Worm (Caenorhabditis elegans) whole organism, young adult: ENCODE data around the gene C41C4.9.

Experiments used
- B0019.2 ChIP-seq: fragments of 200-800 bp; sonication (Bioruptor generic); conservative IDR thresholded peaks from 2 replicates; pipeline ENCODE4 v1.3.6; 2022; ENCODE audit warnings: missing genetic modification reagents, missing genetic modification characterization, missing compliant biosample characterization
- B0035.1 ChIP-seq: sonication (generic microtip); optimal IDR thresholded peaks from 2 replicates; lab custom pipeline; 2016; ENCODE audit warnings: missing genetic modification characterization, mild to moderate bottlenecking, missing compliant biosample characterization, missing genotype, missing genetic modification reagents
- D2030.7 ChIP-seq: fragments of 200-800 bp; sonication (Bioruptor generic); IDR thresholded peaks from 2 replicates; pipeline ENCODE4 v1.3.6; 2022; ENCODE audit warnings: missing genetic modification reagents, missing genetic modification characterization, missing compliant biosample characterization
- F22D6.2 ChIP-seq: sonication (generic microtip); optimal IDR thresholded peaks from 2 replicates; lab custom pipeline; 2016; ENCODE audit warnings: mild to moderate bottlenecking, missing genetic modification characterization, missing compliant biosample characterization
- F23B12.7 ChIP-seq: sonication (generic microtip); optimal IDR thresholded peaks from 2 replicates; lab custom pipeline; 2017; ENCODE audit warnings: missing genetic modification characterization, mild to moderate bottlenecking, missing compliant biosample characterization, antibody characterized with exemption, moderate library complexity; ENCODE audit not compliant: insufficient read depth
- F33H1.4 ChIP-seq: fragments of 200-800 bp; sonication (Bioruptor generic); IDR thresholded peaks from 2 replicates; pipeline ENCODE4 v1.3.6; 2022; ENCODE audit warnings: missing genetic modification reagents, missing genetic modification characterization, missing compliant biosample characterization
- F57C9.4 ChIP-seq: sonication (generic microtip); optimal IDR thresholded peaks from 2 replicates; lab custom pipeline; 2017; ENCODE audit warnings: mild to moderate bottlenecking, missing genetic modification characterization, missing compliant biosample characterization
- Y53F4B.3 ChIP-seq: fragments of 200-800 bp; sonication (Bioruptor generic); IDR thresholded peaks from 2 replicates; pipeline ENCODE4 v1.3.6; 2022; ENCODE audit warnings: missing genetic modification reagents, missing genetic modification characterization, missing compliant biosample characterization
- Y53G8AR.9 ChIP-seq: fragments of 200-800 bp; sonication (Bioruptor generic); conservative IDR thresholded peaks from 2 replicates; pipeline ENCODE4 v1.3.6; 2022; ENCODE audit warnings: missing genetic modification reagents, missing genetic modification characterization, missing compliant biosample characterization
- Y56A3A.18 ChIP-seq: fragments of 200-800 bp; sonication (Bioruptor generic); IDR thresholded peaks from 2 replicates; pipeline ENCODE4 v1.3.6; 2022; ENCODE audit warnings: missing genetic modification reagents, missing genetic modification characterization, missing compliant biosample characterization
- Y79H2A.3 ChIP-seq: fragments of 200-800 bp; sonication (Bioruptor generic); conservative IDR thresholded peaks from 2 replicates; pipeline ENCODE4 v1.3.6; 2022; ENCODE audit warnings: missing genetic modification reagents, missing genetic modification characterization, missing compliant biosample characterization
- ZK185.1 ChIP-seq: sonication (generic microtip); optimal IDR thresholded peaks from 2 replicates; lab custom pipeline; 2016; ENCODE audit warnings: mild to moderate bottlenecking, missing genetic modification characterization, missing compliant biosample characterization; ENCODE audit not compliant: poor library complexity, severe bottlenecking
- aptf-3 ChIP-seq: fragments of 200-800 bp; sonication (Bioruptor generic); IDR thresholded peaks from 2 replicates; pipeline ENCODE4 v1.3.6; 2022; ENCODE audit warnings: missing genetic modification characterization, missing compliant biosample characterization
- athp-1 ChIP-seq: sonication (generic microtip); optimal IDR thresholded peaks from 2 replicates; lab custom pipeline; 2017; ENCODE audit warnings: mild to moderate bottlenecking, missing genetic modification characterization, missing compliant biosample characterization
- attf-6 ChIP-seq: fragments of 200-800 bp; sonication (Bioruptor generic); IDR thresholded peaks from 2 replicates; pipeline ENCODE4 v1.3.6; 2022; ENCODE audit warnings: missing genetic modification reagents, missing genetic modification characterization, missing compliant biosample characterization
- bed-1 ChIP-seq: fragments of 200-800 bp; sonication (Bioruptor generic); IDR thresholded peaks from 2 replicates; pipeline ENCODE4 v1.3.6; 2022; ENCODE audit warnings: missing genetic modification reagents, missing genetic modification characterization, missing compliant biosample characterization
- bed-2 ChIP-seq: fragments of 200-800 bp; sonication (Bioruptor generic); IDR thresholded peaks from 2 replicates; pipeline ENCODE4 v1.3.6; 2022; ENCODE audit warnings: missing genetic modification reagents, missing genetic modification characterization, missing compliant biosample characterization
- cebp-1 ChIP-seq, 2 experiments: fragments of 200-800 bp in 1 of 2; sonication (Bioruptor generic) in 1 of 2; sonication (generic microtip) in 1 of 2; IDR thresholded peaks in 1 of 2; optimal IDR thresholded peaks in 1 of 2; 2 replicates each; pipeline versions ENCODE4 v1.3.6 to Lab custom; 2017 to 2022; ENCODE audit warnings: missing compliant biosample characterization in 2 of 2, missing genetic modification characterization in 2 of 2, mild to moderate bottlenecking in 1 of 2, missing genetic modification reagents in 1 of 2, moderate library complexity in 1 of 2
- ceh-100 ChIP-seq: fragments of 200-800 bp; sonication (Bioruptor generic); IDR thresholded peaks from 2 replicates; pipeline ENCODE4 v1.3.6; 2022; ENCODE audit warnings: missing genetic modification reagents, missing genetic modification characterization, missing compliant biosample characterization
- ceh-27 ChIP-seq: fragments of 200-800 bp; sonication (Bioruptor generic); optimal IDR thresholded peaks from 2 replicates; lab custom pipeline; 2018; ENCODE audit warnings: mild to moderate bottlenecking, missing genetic modification characterization, moderate library complexity, missing compliant biosample characterization
- ceh-40 ChIP-seq: fragments of 200-800 bp; sonication (Bioruptor generic); IDR thresholded peaks from 2 replicates; pipeline ENCODE4 v1.3.6; 2022; ENCODE audit warnings: missing genetic modification characterization, missing compliant biosample characterization
- ceh-91 ChIP-seq: fragments of 200-800 bp; sonication (Bioruptor generic); IDR thresholded peaks from 2 replicates; pipeline ENCODE4 v1.3.6; 2022; ENCODE audit warnings: missing genetic modification reagents, missing genetic modification characterization, missing compliant biosample characterization
- chd-7 ChIP-seq: sonication (generic microtip); optimal IDR thresholded peaks from 2 replicates; lab custom pipeline; 2016; ENCODE audit warnings: mild to moderate bottlenecking, missing genetic modification characterization, moderate library complexity, missing compliant biosample characterization
- dox-1 ChIP-seq: fragments of 200-800 bp; sonication (Bioruptor generic); IDR thresholded peaks from 2 replicates; pipeline ENCODE4 v1.3.6; 2022; ENCODE audit warnings: missing genetic modification reagents, missing genetic modification characterization, missing compliant biosample characterization
- dpl-1 ChIP-seq: fragments of 150-350 bp; optimal IDR thresholded peaks from 2 replicates; lab custom pipeline; 2014; ENCODE audit warnings: missing biosample characterization, missing genetic modification reagents, missing genetic modification characterization
- egl-18 ChIP-seq: fragments of 200-800 bp; sonication (Bioruptor generic); IDR thresholded peaks from 2 replicates; pipeline ENCODE4 v1.3.6; 2022; ENCODE audit warnings: missing genetic modification reagents, missing genetic modification characterization, missing compliant biosample characterization
- egrh-3 ChIP-seq: fragments of 200-800 bp; sonication (Bioruptor generic); IDR thresholded peaks from 2 replicates; pipeline ENCODE4 v1.3.6; 2022; ENCODE audit warnings: missing genetic modification reagents, missing genetic modification characterization, missing compliant biosample characterization
- ekl-4 ChIP-seq: fragments of 200-800 bp; sonication (Bioruptor generic); IDR thresholded peaks from 2 replicates; pipeline ENCODE4 v1.3.6; 2022; ENCODE audit warnings: missing genetic modification reagents, missing genetic modification characterization, missing compliant biosample characterization
- ets-4 ChIP-seq: fragments of 200-800 bp; sonication (Bioruptor generic); optimal IDR thresholded peaks from 2 replicates; lab custom pipeline; 2018; ENCODE audit warnings: mild to moderate bottlenecking, missing genetic modification characterization, missing compliant biosample characterization
- fkh-3 ChIP-seq: sonication (generic microtip); optimal IDR thresholded peaks from 2 replicates; lab custom pipeline; 2016; ENCODE audit warnings: mild to moderate bottlenecking, missing genetic modification characterization, missing compliant biosample characterization
- hlh-26 ChIP-seq: fragments of 200-800 bp; sonication (Bioruptor generic); conservative IDR thresholded peaks from 2 replicates; pipeline ENCODE4 v1.3.6; 2022; ENCODE audit warnings: missing genetic modification reagents, missing genetic modification characterization, missing compliant biosample characterization
- lag-1 ChIP-seq: fragments of 200-800 bp; sonication (Bioruptor generic); IDR thresholded peaks from 2 replicates; pipeline ENCODE4 v1.3.6; 2022; ENCODE audit warnings: missing genetic modification reagents, missing genetic modification characterization, missing compliant biosample characterization
- lin-35 ChIP-seq, 3 experiments: fragments of 150-350 bp in 2 of 3; sonication (generic microtip) in 1 of 3; optimal IDR thresholded peaks; 2 replicates each; lab custom pipeline; 2014 to 2018; ENCODE audit warnings: missing biosample characterization in 3 of 3, missing genetic modification characterization in 3 of 3, missing genetic modification reagents in 3 of 3
- lsl-1 ChIP-seq: fragments of 200-800 bp; sonication (Bioruptor generic); optimal IDR thresholded peaks from 2 replicates; lab custom pipeline; 2018; ENCODE audit warnings: mild to moderate bottlenecking, missing genetic modification characterization, moderate library complexity, missing compliant biosample characterization
- lsy-27 ChIP-seq: sonication (generic microtip); optimal IDR thresholded peaks from 2 replicates; lab custom pipeline; 2017; ENCODE audit warnings: missing genetic modification characterization, mild to moderate bottlenecking, missing compliant biosample characterization, antibody characterized with exemption, missing genotype, borderline replicate concordance; ENCODE audit not compliant: insufficient read depth
- madf-6 ChIP-seq: fragments of 200-800 bp; sonication (Bioruptor generic); IDR thresholded peaks from 2 replicates; pipeline ENCODE4 v1.3.6; 2022; ENCODE audit warnings: missing genetic modification reagents, missing genetic modification characterization, missing compliant biosample characterization
- nhr-120 ChIP-seq: fragments of 200-800 bp; sonication (Bioruptor generic); IDR thresholded peaks from 2 replicates; pipeline ENCODE4 v1.3.6; 2022; ENCODE audit warnings: missing genetic modification characterization, missing compliant biosample characterization
- nhr-90 ChIP-seq: sonication (generic microtip); optimal IDR thresholded peaks from 2 replicates; lab custom pipeline; 2016; ENCODE audit warnings: missing genotype, mild to moderate bottlenecking, missing genetic modification characterization, missing compliant biosample characterization
- pha-4 ChIP-seq: fragments of 150-350 bp; sonication (generic microtip); optimal IDR thresholded peaks from 2 replicates; lab custom pipeline; 2014; ENCODE audit warnings: missing biosample characterization, missing genetic modification reagents, missing genetic modification characterization
- sdz-38 ChIP-seq: sonication (generic microtip); optimal IDR thresholded peaks from 2 replicates; lab custom pipeline; 2016; ENCODE audit warnings: missing genotype, missing genetic modification characterization, missing compliant biosample characterization
- snpc-3.4 ChIP-seq: sonication (generic microtip); optimal IDR thresholded peaks from 2 replicates; lab custom pipeline; 2017; ENCODE audit warnings: missing genetic modification characterization, mild to moderate bottlenecking, missing compliant biosample characterization, antibody characterized with exemption, moderate library complexity, missing genotype, missing genetic modification reagents
- sptf-2 ChIP-seq: fragments of 200-800 bp; sonication (Bioruptor generic); optimal IDR thresholded peaks from 2 replicates; lab custom pipeline; 2018; ENCODE audit warnings: mild to moderate bottlenecking, missing genetic modification characterization, missing compliant biosample characterization
- unc-130 ChIP-seq: sonication (generic microtip); optimal IDR thresholded peaks from 2 replicates; lab custom pipeline; 2016; ENCODE audit warnings: missing genetic modification reagents, missing genetic modification characterization, missing compliant biosample characterization
- ztf-26 ChIP-seq: sonication (generic microtip); optimal IDR thresholded peaks from 2 replicates; lab custom pipeline; 2017; ENCODE audit warnings: missing genetic modification characterization, missing compliant biosample characterization
- ztf-3 ChIP-seq: fragments of 200-800 bp; sonication (Bioruptor generic); optimal IDR thresholded peaks from 2 replicates; lab custom pipeline; 2018; ENCODE audit warnings: mild to moderate bottlenecking, missing genetic modification characterization, missing compliant biosample characterization

The C41C4.9 gene

DNA sequence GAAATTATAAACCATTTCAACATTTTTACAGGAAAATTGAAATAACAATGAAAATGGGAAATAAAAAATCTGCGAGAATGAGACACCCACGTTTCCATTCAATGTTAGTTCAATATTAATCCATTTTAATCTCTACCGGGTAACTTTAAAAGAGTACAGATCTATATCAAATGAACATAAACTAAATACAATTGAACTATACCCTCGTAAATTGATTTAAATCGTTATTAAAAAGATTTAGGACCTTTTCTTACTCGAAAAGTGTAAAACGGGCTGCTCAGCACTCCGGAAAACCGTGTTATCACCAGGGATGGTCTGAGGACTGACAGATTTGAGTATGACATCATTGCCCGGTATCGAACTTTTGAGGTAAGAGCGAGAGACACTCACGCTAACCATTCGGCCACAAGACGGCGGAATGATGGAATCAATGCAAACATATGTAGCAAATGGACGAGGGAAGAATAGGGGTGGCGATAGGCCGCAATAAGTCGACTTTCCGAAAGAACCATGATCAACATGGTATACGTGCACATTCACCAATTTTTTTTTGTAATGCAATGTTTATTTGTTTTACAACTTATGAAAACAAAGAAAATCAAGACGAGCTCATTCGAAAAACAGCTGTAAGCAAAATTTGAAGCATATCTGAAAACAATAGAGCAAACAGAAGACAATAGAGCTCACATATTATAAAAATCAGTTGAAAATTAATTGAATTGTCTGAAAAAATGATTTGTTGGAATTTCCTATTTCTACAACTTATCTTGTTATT lies at the start of gene C41C4.9, which contains the start of gene chst-1 (continued):
- TF ChIP-seq madf-6 (no peak), fkh-3 (peak; percentile 84), snpc-3.4 (peak; percentile 76), B0035.1 (tag; lab: Kevin White, UChicago) (peak; percentile 46), Y53G8AR.9 (GFP tag; lab: Robert Waterston, UW) (0 out of 2 replicates have a peak, but pooled peaks have one; percentile 32), ceh-27 (GFP tag; lab: Kevin White, UChicago) (peak; percentile 88), attf-6 (peak; percentile 51; the same call in 1 of the 2 replicates), Y53F4B.3 (GFP tag; lab: Robert Waterston, UW) (no peak), lag-1 (GFP tag; lab: Robert Waterston, UW) (0 out of 2 replicates have a peak, but pooled peaks have one; percentile 38), pha-4 (no peak), ceh-40 (GFP tag; lab: Robert Waterston, UW) (peak; percentile 92), lsl-1 (no peak), ZK185.1 (tag; lab: Kevin White, UChicago) (peak; percentile 80), nhr-90 (tag; lab: Kevin White, UChicago) (peak; percentile 96), D2030.7 (no peak; the same call in 1 of the 2 replicates), bed-1 (GFP tag; lab: Robert Waterston, UW) (0 out of 2 replicates have a peak, but pooled peaks have one; percentile 50), ceh-91 (GFP tag; lab: Robert Waterston, UW) (no peak), ekl-4 (GFP tag; lab: Robert Waterston, UW) (peak; percentile 91), nhr-120 (GFP tag; lab: Robert Waterston, UW) (no peak), lsy-27 (tag; lab: Kevin White, UChicago) (peak; percentile 8), egl-18 (GFP tag; lab: Robert Waterston, UW) (no peak), B0019.2 (no peak), ceh-100 (peak; percentile 75), unc-130 (GFP tag; lab: Kevin White, UChicago) (peak; percentile 66), hlh-26 (GFP tag; lab: Robert Waterston, UW) (no peak), dox-1 (no peak), F57C9.4 (tag; lab: Kevin White, UChicago) (peak; percentile 49), egrh-3 (GFP tag; lab: Robert Waterston, UW) (no peak), chd-7 (tag; lab: Kevin White, UChicago) (peak; percentile 88), aptf-3 (GFP tag; lab: Robert Waterston, UW) (peak; percentile 89; the same call in 1 of the 2 replicates), ets-4 (GFP tag; lab: Kevin White, UChicago) (peak; percentile 91), Y56A3A.18 (GFP tag; lab: Robert Waterston, UW) (peak; percentile 93), ztf-3 (GFP tag; lab: Kevin White, UChicago) (peak; percentile 36), athp-1 (tag; lab: Kevin White, UChicago) (no peak)

DNA sequence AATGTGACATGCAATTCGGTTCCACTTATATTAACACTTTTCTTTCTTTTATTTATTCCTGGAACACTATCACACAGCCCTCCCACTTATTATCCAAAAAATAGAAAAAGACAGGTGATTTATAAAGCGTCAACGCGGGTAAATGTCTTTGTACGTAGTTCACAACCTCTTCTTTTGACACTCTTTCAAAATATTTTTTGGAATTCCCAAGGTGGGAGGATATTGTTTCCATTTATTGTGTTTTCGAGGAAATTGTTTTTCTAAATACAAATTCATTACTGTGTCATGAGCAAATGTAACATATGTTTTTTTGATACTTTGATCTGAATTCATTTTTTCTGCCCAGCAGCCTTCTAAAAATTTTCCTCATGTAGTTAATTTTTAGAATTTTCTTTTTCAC lies 49.5 kb upstream of the C41C4.9 start:
- no peak for TF ChIP-seq bed-2 (GFP tag; lab: Robert Waterston, UW)
- TF ChIP-seq sdz-38 (tag; lab: Kevin White, UChicago), result no peak
- no peak for TF ChIP-seq sptf-2 (GFP tag; lab: Kevin White, UChicago)
- no peak for TF ChIP-seq snpc-3.4
- no peak for TF ChIP-seq Y79H2A.3 (GFP tag; lab: Robert Waterston, UW)
- TF ChIP-seq F23B12.7 (tag; lab: Kevin White, UChicago), result no peak
- TF ChIP-seq dpl-1 (GFP tag; lab: Kevin White, UChicago), result no peak
- no peak for TF ChIP-seq ztf-26 (tag; lab: Kevin White, UChicago)
- no peak for TF ChIP-seq cebp-1 (GFP tag; IDR thresholded peaks at IDR 0.05; lab: Robert Waterston, UW)
- no peak for TF ChIP-seq cebp-1 (tag; optimal IDR thresholded peaks at IDR 0.05; lab: Kevin White, UChicago)
- TF ChIP-seq F22D6.2 (tag; lab: Kevin White, UChicago), result no peak
- no peak for TF ChIP-seq unc-130 (GFP tag; lab: Kevin White, UChicago)
- TF ChIP-seq lin-35 (GFP tag; optimal IDR thresholded peaks at IDR 0.05; lab: Kevin White, UChicago), result no peak
- no peak for TF ChIP-seq F33H1.4 (GFP tag; lab: Robert Waterston, UW)
